Worm (Caenorhabditis elegans) whole organism, late embryonic: Measurements from ENCODE around the gene srh-83.

Experiments
- fax-1 ChIP-seq: sonication (generic microtip); optimal IDR thresholded peaks from 2 replicates; lab custom pipeline; 2016; ENCODE audit warnings: missing genotype, missing genetic modification characterization, missing compliant biosample characterization
- lim-6 ChIP-seq: sonication (generic microtip); optimal IDR thresholded peaks from 2 replicates; lab custom pipeline; 2016; ENCODE audit warnings: missing genetic modification characterization, missing compliant biosample characterization

DNA sequence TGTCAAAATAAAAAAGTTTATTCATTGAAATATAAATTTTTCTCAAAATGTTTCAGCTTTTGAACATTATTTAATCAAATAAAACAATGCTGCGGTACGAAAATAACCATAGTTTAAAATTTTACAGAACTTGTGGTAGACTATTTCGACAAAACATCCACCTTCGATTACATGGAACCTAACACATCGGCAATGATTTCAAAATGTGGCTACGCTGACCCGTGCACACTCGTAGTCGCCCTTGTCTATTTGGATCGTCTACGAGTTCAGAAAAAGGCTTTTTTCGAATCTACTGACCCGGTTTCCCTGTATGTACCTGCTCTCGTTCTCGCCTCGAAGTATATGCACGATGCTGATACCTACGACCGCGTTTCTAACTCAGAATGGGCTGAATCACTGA, 32.7 kb downstream of the srh-83 start:
- no peak for TF ChIP-seq lim-6
- no peak for TF ChIP-seq fax-1
